Worm (Caenorhabditis elegans) whole organism, L1 larva: ENCODE data around the gene C25A8.5.

Experiments
- C04F5.9 ChIP-seq: sonication (generic microtip); optimal IDR thresholded peaks from 2 replicates; lab custom pipeline; 2016; ENCODE audit warnings: missing genetic modification characterization, missing compliant biosample characterization
- C16A3.4 ChIP-seq: fragments of 150-350 bp; optimal IDR thresholded peaks from 2 replicates; lab custom pipeline; 2014; ENCODE audit warnings: missing biosample characterization, missing genetic modification characterization
- aha-1 ChIP-seq: fragments of 150-350 bp; optimal IDR thresholded peaks from 2 replicates; lab custom pipeline; 2014; ENCODE audit warnings: missing biosample characterization, missing genetic modification characterization
- aly-2 ChIP-seq: fragments of 150-350 bp; optimal IDR thresholded peaks from 2 replicates; lab custom pipeline; 2014; ENCODE audit warnings: missing biosample characterization, missing genetic modification characterization
- ceh-63 ChIP-seq: fragments of 200-800 bp; sonication (Bioruptor generic); optimal IDR thresholded peaks from 2 replicates; lab custom pipeline; 2018; ENCODE audit warnings: mild to moderate bottlenecking, missing genetic modification characterization, missing compliant biosample characterization
- ceh-8 ChIP-seq: fragments of 200-800 bp; sonication (Bioruptor generic); optimal IDR thresholded peaks from 2 replicates; lab custom pipeline; 2018; ENCODE audit warnings: mild to moderate bottlenecking, missing genetic modification characterization, moderate library complexity, missing compliant biosample characterization
- ceh-82 ChIP-seq, 3 experiments: fragments of 150-350 bp in 1 of 3; sonication (generic microtip) in 2 of 3; optimal IDR thresholded peaks; 2 replicates each; lab custom pipeline; 2014 to 2017; ENCODE audit warnings: missing biosample characterization in 3 of 3, missing genetic modification characterization in 3 of 3
- ceh-90 ChIP-seq: sonication (generic microtip); optimal IDR thresholded peaks from 2 replicates; lab custom pipeline; 2016; ENCODE audit warnings: missing genetic modification characterization, missing compliant biosample characterization
- ces-1 ChIP-seq: fragments of 150-350 bp; optimal IDR thresholded peaks from 2 replicates; lab custom pipeline; 2014; ENCODE audit warnings: missing biosample characterization, missing genetic modification reagents, missing genetic modification characterization
- dsc-1 ChIP-seq: sonication (generic microtip); optimal IDR thresholded peaks from 2 replicates; lab custom pipeline; 2016; ENCODE audit warnings: mild to moderate bottlenecking, missing genetic modification characterization, missing compliant biosample characterization
- efl-1 ChIP-seq, 4 experiments: fragments of 150-350 bp; optimal IDR thresholded peaks in 3 of 4; peaks in 1 of 4; 1 replicate in 1 of 4; 2 replicates in 3 of 4; lab custom pipeline; 2014; ENCODE audit warnings: missing biosample characterization in 2 of 4, missing genetic modification characterization in 2 of 4, missing genetic modification reagents in 2 of 4
- egl-13 ChIP-seq: sonication (generic microtip); optimal IDR thresholded peaks from 2 replicates; lab custom pipeline; 2016; ENCODE audit warnings: missing genotype, missing genetic modification reagents, missing genetic modification characterization, missing compliant biosample characterization
- ets-5 ChIP-seq: fragments of 200-800 bp; sonication (Bioruptor generic); IDR thresholded peaks from 2 replicates; pipeline ENCODE4 v1.3.6; 2022; ENCODE audit warnings: missing genetic modification characterization, missing compliant biosample characterization
- fkh-10 ChIP-seq: sonication (generic microtip); optimal IDR thresholded peaks from 2 replicates; lab custom pipeline; 2017; ENCODE audit warnings: missing biosample characterization, missing genetic modification reagents, missing genetic modification characterization
- fkh-4 ChIP-seq: sonication (generic microtip); optimal IDR thresholded peaks from 2 replicates; lab custom pipeline; 2016; ENCODE audit warnings: missing compliant biosample characterization, missing genetic modification characterization, borderline replicate concordance
- fkh-8 ChIP-seq: sonication (generic microtip); optimal IDR thresholded peaks from 2 replicates; lab custom pipeline; 2016; ENCODE audit warnings: mild to moderate bottlenecking, missing genetic modification characterization, missing compliant biosample characterization
- fos-1 ChIP-seq: fragments of 150-350 bp; optimal IDR thresholded peaks from 2 replicates; lab custom pipeline; 2014; ENCODE audit warnings: missing biosample characterization, missing genetic modification characterization
- grh-1 ChIP-seq: fragments of 200-800 bp; sonication (Bioruptor generic); IDR thresholded peaks from 2 replicates; pipeline ENCODE4 v1.3.6; 2022; ENCODE audit warnings: missing genetic modification reagents, missing genetic modification characterization, missing compliant biosample characterization
- hlh-17 ChIP-seq: fragments of 200-800 bp; sonication (Bioruptor generic); optimal IDR thresholded peaks from 2 replicates; lab custom pipeline; 2018; ENCODE audit warnings: missing genetic modification characterization, mild to moderate bottlenecking, missing compliant biosample characterization, moderate library complexity, borderline replicate concordance
- hlh-4 ChIP-seq: sonication (generic microtip); optimal IDR thresholded peaks from 2 replicates; lab custom pipeline; 2016; ENCODE audit warnings: mild to moderate bottlenecking, missing genetic modification characterization, missing compliant biosample characterization
- irx-1 ChIP-seq: sonication (generic microtip); optimal IDR thresholded peaks from 2 replicates; lab custom pipeline; 2016; ENCODE audit warnings: missing genetic modification characterization, missing compliant biosample characterization
- isw-1 ChIP-seq: fragments of 200-800 bp; sonication (Bioruptor generic); IDR thresholded peaks from 2 replicates; pipeline ENCODE4 v1.3.6; 2022; ENCODE audit warnings: missing genetic modification characterization, missing compliant biosample characterization
- jun-1 ChIP-seq: fragments of 150-350 bp; optimal IDR thresholded peaks from 2 replicates; lab custom pipeline; 2014; ENCODE audit warnings: missing biosample characterization, missing genetic modification reagents, missing genetic modification characterization
- lin-13 ChIP-seq: fragments of 150-350 bp; optimal IDR thresholded peaks from 2 replicates; lab custom pipeline; 2014; ENCODE audit warnings: missing biosample characterization, missing genetic modification reagents, missing genetic modification characterization
- lin-14 ChIP-seq: fragments of 200-800 bp; sonication (Bioruptor generic); optimal IDR thresholded peaks from 2 replicates; lab custom pipeline; 2018; ENCODE audit warnings: mild to moderate bottlenecking, missing genetic modification characterization, moderate library complexity, missing compliant biosample characterization
- lin-15B ChIP-seq: fragments of 150-350 bp; sonication (generic microtip); optimal IDR thresholded peaks from 3 replicates; lab custom pipeline; 2014; ENCODE audit warnings: missing biosample characterization, missing genetic modification characterization
- lin-39 ChIP-seq: fragments of 150-350 bp; optimal IDR thresholded peaks from 2 replicates; lab custom pipeline; 2014; ENCODE audit warnings: missing biosample characterization, missing genetic modification reagents, missing genetic modification characterization
- lsy-2 ChIP-seq, 2 experiments: fragments of 150-350 bp; optimal IDR thresholded peaks; 2 replicates each; lab custom pipeline; 2014; ENCODE audit warnings: missing biosample characterization in 2 of 2, missing genetic modification characterization in 2 of 2
- mab-9 ChIP-seq: fragments of 200-800 bp; sonication (Bioruptor generic); IDR thresholded peaks from 2 replicates; pipeline ENCODE4 v1.3.6; 2022; ENCODE audit warnings: missing genetic modification reagents, missing genetic modification characterization, missing compliant biosample characterization
- mdl-1 ChIP-seq, 2 experiments: fragments of 150-350 bp; optimal IDR thresholded peaks; 2 replicates each; lab custom pipeline; 2014 to 2017; ENCODE audit warnings: missing biosample characterization in 2 of 2, missing genetic modification characterization in 2 of 2, inconsistent platforms in 1 of 2
- mef-2 ChIP-seq: fragments of 150-350 bp; optimal IDR thresholded peaks from 2 replicates; lab custom pipeline; 2014; ENCODE audit warnings: missing biosample characterization, missing genetic modification characterization
- mep-1 ChIP-seq: fragments of 150-350 bp; optimal IDR thresholded peaks from 2 replicates; lab custom pipeline; 2014; ENCODE audit warnings: missing biosample characterization, missing genetic modification characterization
- nhr-12 ChIP-seq: sonication (generic microtip); optimal IDR thresholded peaks from 2 replicates; lab custom pipeline; 2017; ENCODE audit warnings: missing biosample characterization, missing genetic modification characterization
- nhr-19 ChIP-seq: fragments of 200-800 bp; sonication (Bioruptor generic); conservative IDR thresholded peaks from 2 replicates; pipeline ENCODE4 v1.3.6; 2022; ENCODE audit warnings: missing genetic modification characterization, missing compliant biosample characterization
- nhr-20 ChIP-seq: sonication (generic microtip); optimal IDR thresholded peaks from 2 replicates; lab custom pipeline; 2016; ENCODE audit warnings: mild to moderate bottlenecking, missing genetic modification characterization, missing compliant biosample characterization
- nhr-237 ChIP-seq: fragments of 150-350 bp; optimal IDR thresholded peaks from 2 replicates; lab custom pipeline; 2014; ENCODE audit warnings: missing biosample characterization, missing genetic modification characterization
- nhr-47 ChIP-seq: sonication (generic microtip); optimal IDR thresholded peaks from 2 replicates; lab custom pipeline; 2016; ENCODE audit warnings: mild to moderate bottlenecking, missing genetic modification characterization, moderate library complexity, missing compliant biosample characterization
- nhr-71 ChIP-seq: sonication (generic microtip); optimal IDR thresholded peaks from 2 replicates; lab custom pipeline; 2016; ENCODE audit warnings: mild to moderate bottlenecking, missing genetic modification characterization, moderate library complexity, missing compliant biosample characterization
- nhr-76 ChIP-seq: sonication (generic microtip); optimal IDR thresholded peaks from 2 replicates; lab custom pipeline; 2017; ENCODE audit warnings: missing biosample characterization, missing genetic modification characterization
- pax-3 ChIP-seq: fragments of 200-800 bp; sonication (Bioruptor generic); optimal IDR thresholded peaks from 2 replicates; lab custom pipeline; 2018; ENCODE audit warnings: mild to moderate bottlenecking, missing genetic modification characterization, moderate library complexity, missing compliant biosample characterization
- snu-23 ChIP-seq: sonication (generic microtip); optimal IDR thresholded peaks from 2 replicates; lab custom pipeline; 2016; ENCODE audit warnings: missing genetic modification characterization, missing compliant biosample characterization
- sox-4 ChIP-seq: sonication (generic microtip); optimal IDR thresholded peaks from 2 replicates; lab custom pipeline; 2016; ENCODE audit warnings: missing genetic modification characterization, missing compliant biosample characterization
- sptf-1 ChIP-seq: fragments of 150-350 bp; optimal IDR thresholded peaks from 2 replicates; lab custom pipeline; 2014; ENCODE audit warnings: missing biosample characterization, missing genetic modification characterization
- swsn-7 ChIP-seq: sonication (generic microtip); optimal IDR thresholded peaks from 2 replicates; lab custom pipeline; 2016; ENCODE audit warnings: missing genetic modification characterization, missing compliant biosample characterization
- tbx-2 ChIP-seq: sonication (generic microtip); optimal IDR thresholded peaks from 2 replicates; lab custom pipeline; 2016; ENCODE audit warnings: missing genetic modification characterization, missing compliant biosample characterization
- unc-62 ChIP-seq: fragments of 150-350 bp; optimal IDR thresholded peaks from 2 replicates; lab custom pipeline; 2014; ENCODE audit warnings: missing biosample characterization, missing genetic modification reagents, missing genetic modification characterization
- vab-15 ChIP-seq: sonication (generic microtip); optimal IDR thresholded peaks from 2 replicates; lab custom pipeline; 2017; ENCODE audit warnings: missing genotype, mild to moderate bottlenecking, missing genetic modification characterization, missing compliant biosample characterization
- xbp-1 ChIP-seq: sonication (generic microtip); optimal IDR thresholded peaks from 2 replicates; lab custom pipeline; 2016; ENCODE audit warnings: missing genetic modification characterization, missing compliant biosample characterization
- ztf-4 ChIP-seq: fragments of 150-350 bp; optimal IDR thresholded peaks from 2 replicates; lab custom pipeline; 2014; ENCODE audit warnings: missing biosample characterization, missing genetic modification characterization

The C25A8.5 gene

ce11 chrIV:7046641-7047361 is 47.5 kb downstream of the C25A8.5 start:
- no peak for TF ChIP-seq aly-2 (tag; lab: Kevin White, UChicago)
- TF ChIP-seq ztf-4 (tag; lab: Kevin White, UChicago) = peak; percentile 38
- TF ChIP-seq nhr-19 (GFP tag; lab: Robert Waterston, UW) = peak; percentile 96
- peak; percentile 18 for TF ChIP-seq sox-4 (tag; lab: Kevin White, UChicago)
- peak; percentile 63 for TF ChIP-seq fkh-8 (tag; lab: Kevin White, UChicago)
- TF ChIP-seq lsy-2 (tag; optimal IDR thresholded peaks at IDR 0.05; lab: Kevin White, UChicago) = peak in 1 of 2 experiments; percentile 37
- TF ChIP-seq nhr-20 (tag; lab: Kevin White, UChicago) = peak; percentile 74
- no peak for TF ChIP-seq egl-13 (tag; lab: Kevin White, UChicago)
- TF ChIP-seq mep-1 = peak; percentile 46
- no peak for TF ChIP-seq ceh-90
- TF ChIP-seq C16A3.4 (tag; lab: Kevin White, UChicago) = no peak
- peak; percentile 66 for TF ChIP-seq snu-23 (GFP tag; lab: Kevin White, UChicago)
- no peak for TF ChIP-seq nhr-12 (tag; lab: Kevin White, UChicago)
- peak; percentile 33; the same call in 1 of the 2 replicates for TF ChIP-seq grh-1 (GFP tag; lab: Robert Waterston, UW)
- TF ChIP-seq mab-9 = no peak
- peak; percentile 56 for TF ChIP-seq lin-14 (GFP tag; lab: Kevin White, UChicago)
- TF ChIP-seq C04F5.9 (tag; lab: Kevin White, UChicago) = no peak
- peak; percentile 51 for TF ChIP-seq nhr-47 (tag; lab: Kevin White, UChicago)
- TF ChIP-seq nhr-71 (tag; lab: Kevin White, UChicago) = peak; percentile 76
- TF ChIP-seq swsn-7 (tag; lab: Kevin White, UChicago) = peak; percentile 29
- peak; percentile 13 for TF ChIP-seq pax-3 (tag; lab: Kevin White, UChicago)
- TF ChIP-seq, all 84 proteins: peak for 14

- no peak for TF ChIP-seq hlh-17 (GFP tag; lab: Kevin White, UChicago)
- TF ChIP-seq ceh-8 (GFP tag; lab: Kevin White, UChicago) = no peak
- no peak for TF ChIP-seq nhr-237
- TF ChIP-seq unc-62 (GFP tag; lab: Kevin White, UChicago) = no peak
- no peak for TF ChIP-seq vab-15 (tag; lab: Kevin White, UChicago)
- no peak for TF ChIP-seq lin-39
- no peak for TF ChIP-seq aly-2 (tag; lab: Kevin White, UChicago)
- no peak for TF ChIP-seq sptf-1 (tag; lab: Kevin White, UChicago)
- TF ChIP-seq ceh-63 = no peak
- no peak for TF ChIP-seq ces-1
- TF ChIP-seq fkh-4 = no peak
- TF ChIP-seq irx-1 (tag; lab: Kevin White, UChicago) = peak; percentile 67
- no peak for TF ChIP-seq isw-1 (GFP tag; lab: Robert Waterston, UW)
- no peak for TF ChIP-seq nhr-76 (tag; lab: Kevin White, UChicago)
- no peak for TF ChIP-seq hlh-4 (tag; lab: Kevin White, UChicago)
- peak; percentile 16 for TF ChIP-seq mef-2 (tag; lab: Kevin White, UChicago)
- TF ChIP-seq ztf-4 (tag; lab: Kevin White, UChicago) = no peak
- TF ChIP-seq dsc-1 (tag; lab: Kevin White, UChicago) = no peak
- no peak for TF ChIP-seq ets-5 (GFP tag; lab: Robert Waterston, UW)
- TF ChIP-seq ceh-82 (tag; optimal IDR thresholded peaks at IDR 0.05; lab: Kevin White, UChicago) = peak in 2 of 3 experiments; percentile 38 to 40
- TF ChIP-seq efl-1 (optimal IDR thresholded peaks at IDR 0.05; lab: Kevin White, UChicago) = peak; percentile 27 to 56
- TF ChIP-seq efl-1 (GFP tag; optimal IDR thresholded peaks at IDR 0.05 in 1 of 2; lab: Kevin White, UChicago) = peak; percentile 22 to 91
- TF ChIP-seq tbx-2 = peak; percentile 70
- TF ChIP-seq xbp-1 (tag; lab: Kevin White, UChicago) = peak; percentile 49
- peak; percentile 66 to 67 for TF ChIP-seq lsy-2 (tag; optimal IDR thresholded peaks at IDR 0.05; lab: Kevin White, UChicago)
- TF ChIP-seq fkh-10 (GFP tag; lab: Kevin White, UChicago) = no peak
- peak; percentile 28 for TF ChIP-seq jun-1
- TF ChIP-seq mdl-1 (tag; optimal IDR thresholded peaks at IDR 0.05; lab: Kevin White, UChicago) = peak in 1 of 2 experiments; percentile 86
- TF ChIP-seq ceh-90 = no peak
- TF ChIP-seq nhr-71 (tag; lab: Kevin White, UChicago) = peak; percentile 91
- no peak for TF ChIP-seq aha-1 (tag; lab: Kevin White, UChicago)
- TF ChIP-seq C04F5.9 (tag; lab: Kevin White, UChicago) = peak; percentile 21
- no peak for TF ChIP-seq nhr-12 (tag; lab: Kevin White, UChicago)
- TF ChIP-seq lin-15B (tag; lab: Kevin White, UChicago) = no peak
- TF ChIP-seq fos-1 = peak; percentile 71
- peak; percentile 48 for TF ChIP-seq lin-13 (GFP tag; lab: Kevin White, UChicago)
Measured at ce11 chrIV:7047762-7048178, 48.5 kb downstream of the C25A8.5 start.
